Worm (Caenorhabditis elegans): ENCODE data around the gene rde-11.

DNA sequence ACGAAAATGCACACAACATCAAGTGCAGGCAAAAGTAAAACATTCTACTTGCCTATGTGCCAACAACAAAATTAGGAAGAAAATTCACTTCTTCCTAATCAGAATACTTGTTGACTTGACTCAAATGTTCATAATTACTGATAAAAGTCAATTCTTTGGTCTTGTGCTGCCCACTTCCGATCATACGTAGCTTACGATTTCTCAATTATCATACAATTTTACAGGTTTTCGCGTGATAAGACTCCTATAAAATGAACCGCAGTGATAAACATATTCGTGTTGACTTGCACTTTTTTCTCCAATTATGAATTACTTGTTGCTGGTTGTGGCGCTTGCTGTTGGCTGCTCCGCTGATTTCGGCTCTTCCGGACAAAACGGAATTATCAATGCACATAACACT lies 47.6 kb upstream of the rde-11 start, which contains the start of gene scl-2:
- TF ChIP-seq unc-62 (GFP tag; optimal IDR thresholded peaks at IDR 0.05 in 1 of 2) (no peak), unc-62 (tag; optimal IDR thresholded peaks at IDR 0.05) (no peak), unc-130 (GFP tag; optimal IDR thresholded peaks at IDR 0.05) (no peak), mdl-1 (tag; optimal IDR thresholded peaks at IDR 0.05) (no peak), daf-12 (tag; optimal IDR thresholded peaks at IDR 0.05) (no peak), aly-2 (tag; optimal IDR thresholded peaks at IDR 0.05) (no peak), lsy-2 (tag; optimal IDR thresholded peaks at IDR 0.05) (no peak), egl-27 (tag; optimal IDR thresholded peaks at IDR 0.05) (no peak), egl-43 (GFP tag; IDR thresholded peaks at IDR 0.05) (no peak), unc-39 (tag; optimal IDR thresholded peaks at IDR 0.05) (no peak), zag-1 (tag; optimal IDR thresholded peaks at IDR 0.05) (no peak), nhr-28 (tag; optimal IDR thresholded peaks at IDR 0.05) (peak; percentile 95)
